Worm (Caenorhabditis elegans) whole organism, L4/young adult: ENCODE results near the gene zfp-3.

Experiments used
- W03F9.2 ChIP-seq: fragments of 150-350 bp; optimal IDR thresholded peaks from 2 replicates; lab custom pipeline; 2014; ENCODE audit warnings: missing biosample characterization, missing genetic modification characterization
- dao-5 ChIP-seq: sonication (generic microtip); optimal IDR thresholded peaks from 2 replicates; lab custom pipeline; 2016; ENCODE audit warnings: missing genotype, missing genetic modification characterization, moderate library complexity, missing compliant biosample characterization
- him-1 ChIP-seq: sonication (generic microtip); optimal IDR thresholded peaks from 2 replicates; lab custom pipeline; 2016; ENCODE audit warnings: missing genotype, missing genetic modification reagents, missing genetic modification characterization, missing compliant biosample characterization

DNA sequence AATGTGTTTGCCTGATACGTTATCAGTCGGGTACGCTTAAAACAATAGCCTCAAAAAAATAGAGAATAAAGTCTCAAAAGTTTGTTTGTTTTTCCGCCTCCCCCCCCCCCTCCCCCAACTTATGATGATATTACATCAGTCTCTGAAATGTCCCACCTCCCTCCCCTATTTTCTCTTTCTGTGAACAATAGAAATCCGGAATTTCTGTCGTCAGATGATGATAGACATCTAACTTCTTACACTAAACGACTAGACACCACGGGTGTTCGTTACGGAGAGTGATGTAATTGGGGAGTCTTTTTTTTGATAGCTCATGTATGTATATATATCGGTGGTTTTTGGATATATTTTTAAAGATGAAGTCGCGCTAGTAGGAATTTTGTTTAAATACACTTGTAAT is 52.0 kb downstream of the zfp-3 start:
- TF ChIP-seq W03F9.2 (tag; lab: Kevin White, UChicago) (no peak), him-1 (tag; lab: Kevin White, UChicago) (no peak), dao-5 (tag; lab: Kevin White, UChicago) (no peak)
